Fruit fly (Drosophila melanogaster): Measurements from ENCODE around the gene swm.

Gene swm

dm6 chr2L:19533247-19533646 lies 40.2 kb downstream of the swm start, which contains the start of gene CG33116 (continued):
- TF ChIP-seq CG10321 (GFP tag; IDR thresholded peaks at IDR 0.05), result no peak
- peak; percentile 78 for TF ChIP-seq gsb-n (tag; optimal IDR thresholded peaks at IDR 0.05)
- TF ChIP-seq dm (GFP tag; optimal IDR thresholded peaks at IDR 0.05), result peak; percentile 75
- TF ChIP-seq CG32767 (GFP tag; IDR thresholded peaks at IDR 0.05), result 0 out of 2 replicates have a peak, but pooled peaks have one; percentile 54
- TF ChIP-seq ase (GFP tag; IDR thresholded peaks at IDR 0.05), result peak; percentile 82
- no peak for TF ChIP-seq h (optimal IDR thresholded peaks at IDR 0.05)
- TF ChIP-seq ham (GFP tag; IDR thresholded peaks at IDR 0.05), result no peak
- TF ChIP-seq en (GFP tag; optimal IDR thresholded peaks at IDR 0.05), result peak; percentile 75
- peak; percentile 71 for TF ChIP-seq CG14441 (GFP tag; IDR thresholded peaks at IDR 0.05)
- 0 out of 2 replicates have a peak, but pooled peaks have one; percentile 22 for TF ChIP-seq ap (GFP tag; IDR thresholded peaks at IDR 0.05)
- TF ChIP-seq CG11093 (GFP tag; IDR thresholded peaks at IDR 0.05), result peak; percentile 20; the same call in 1 of the 3 replicates
- TF ChIP-seq Stat92E (GFP tag; optimal IDR thresholded peaks at IDR 0.05), result peak in 1 of 3 experiments; percentile 18
- peak; percentile 85 for TF ChIP-seq Dip3 (GFP tag; optimal IDR thresholded peaks at IDR 0.05)
- TF ChIP-seq CG7786 (GFP tag; optimal IDR thresholded peaks at IDR 0.05), result peak; percentile 85
- peak; percentile 52 for TF ChIP-seq Abd-B (GFP tag; optimal IDR thresholded peaks at IDR 0.05)
- TF ChIP-seq Dref (GFP tag; IDR thresholded peaks at IDR 0.05), result peak; percentile 35; the same call in 1 of the 2 replicates
- TF ChIP-seq CG14014 (GFP tag; IDR thresholded peaks at IDR 0.05), result peak; percentile 74; the same call in 1 of the 2 replicates
- peak; percentile 64 for TF ChIP-seq CG6689 (GFP tag; IDR thresholded peaks at IDR 0.05)
- TF ChIP-seq salm (tag; optimal IDR thresholded peaks at IDR 0.05), result peak; percentile 67
- peak in 1 of 2 experiments; percentile 17 for TF ChIP-seq Hr78 (GFP tag; optimal IDR thresholded peaks at IDR 0.05)
- TF ChIP-seq MTF-1 (GFP tag; optimal IDR thresholded peaks at IDR 0.05; ENCODE audit: borderline replicate concordance), result peak; percentile 77
- peak; percentile 80 for TF ChIP-seq Sin3A (optimal IDR thresholded peaks at IDR 0.05)
- peak; percentile 46 for TF ChIP-seq psq (GFP tag; optimal IDR thresholded peaks at IDR 0.05)
- TF ChIP-seq CG15696 (tag; optimal IDR thresholded peaks at IDR 0.05), result peak; percentile 85
- peak; percentile 77 for TF ChIP-seq CG11723 (GFP tag; optimal IDR thresholded peaks at IDR 0.05)
- TF ChIP-seq BtbVII (GFP tag; optimal IDR thresholded peaks at IDR 0.05), result peak; percentile 68
- TF ChIP-seq amos (GFP tag; IDR thresholded peaks at IDR 0.05; ENCODE audit: partially characterized antibody), result no peak; the same call in 1 of the 2 replicates
- TF ChIP-seq GATAe (GFP tag; conservative IDR thresholded peaks at IDR 0.05), result no peak
- peak; percentile 39 for TF ChIP-seq CG12104 (GFP tag; optimal IDR thresholded peaks at IDR 0.05)
- TF ChIP-seq CG9817 (tag; optimal IDR thresholded peaks at IDR 0.05), result peak; percentile 65
- TF ChIP-seq CG30020 (tag; optimal IDR thresholded peaks at IDR 0.05), result peak; percentile 61
- peak; percentile 79 for TF ChIP-seq CG7839 (tag; optimal IDR thresholded peaks at IDR 0.05)
- peak; percentile 54 for TF ChIP-seq gcm2 (GFP tag; optimal IDR thresholded peaks at IDR 0.05)
- TF ChIP-seq CG16863 (GFP tag; optimal IDR thresholded peaks at IDR 0.05), result peak; percentile 65
- TF ChIP-seq Med (GFP tag), result peak; percentile 98
- TF ChIP-seq p53 (GFP tag; optimal IDR thresholded peaks at IDR 0.05), result peak; percentile 61
- peak; percentile 75 for TF ChIP-seq D19A (tag; optimal IDR thresholded peaks at IDR 0.05)
- peak; percentile 86 for TF ChIP-seq chm (GFP tag; IDR thresholded peaks at IDR 0.05)
- TF ChIP-seq CG4360 (GFP tag; IDR thresholded peaks at IDR 0.05), result 0 out of 2 replicates have a peak, but pooled peaks have one; percentile 38
- peak; percentile 86 for TF ChIP-seq CG4424 (GFP tag; optimal IDR thresholded peaks at IDR 0.05)
- peak; percentile 47 for TF ChIP-seq CG34224 (GFP tag; IDR thresholded peaks at IDR 0.05; ENCODE audit: partially characterized antibody)
- peak; percentile 23; the same call in 1 of the 2 replicates for TF ChIP-seq Taf1 (GFP tag; IDR thresholded peaks at IDR 0.05)
- peak; percentile 86 for TF ChIP-seq gro (GFP tag; optimal IDR thresholded peaks at IDR 0.05)
- peak; percentile 9 for TF ChIP-seq CG5180 (GFP tag; optimal IDR thresholded peaks at IDR 0.05)
- TF ChIP-seq wdn (GFP tag; IDR thresholded peaks at IDR 0.05), result peak; percentile 57; the same call in 1 of the 2 replicates
- peak; percentile 82 for TF ChIP-seq repo (GFP tag; optimal IDR thresholded peaks at IDR 0.05)
- peak; percentile 26 for TF ChIP-seq exex (tag; optimal IDR thresholded peaks at IDR 0.05)
- TF ChIP-seq nerfin-1 (tag; optimal IDR thresholded peaks at IDR 0.05), result peak; percentile 80
- TF ChIP-seq CG3847 (GFP tag; IDR thresholded peaks at IDR 0.05), result peak; percentile 83
- peak; percentile 86 for TF ChIP-seq CG2678 (tag; optimal IDR thresholded peaks at IDR 0.05)
- no peak for TF ChIP-seq CG17612 (GFP tag; IDR thresholded peaks at IDR 0.05)

Measured in whole organism, embryonic.